Worm (Caenorhabditis elegans): ENCODE measurements around the gene T09A12.8.
A peak's percentile ranks its signal among the peaks of the same experiment; 100 is the strongest.

The T09A12.8 gene

DNA sequence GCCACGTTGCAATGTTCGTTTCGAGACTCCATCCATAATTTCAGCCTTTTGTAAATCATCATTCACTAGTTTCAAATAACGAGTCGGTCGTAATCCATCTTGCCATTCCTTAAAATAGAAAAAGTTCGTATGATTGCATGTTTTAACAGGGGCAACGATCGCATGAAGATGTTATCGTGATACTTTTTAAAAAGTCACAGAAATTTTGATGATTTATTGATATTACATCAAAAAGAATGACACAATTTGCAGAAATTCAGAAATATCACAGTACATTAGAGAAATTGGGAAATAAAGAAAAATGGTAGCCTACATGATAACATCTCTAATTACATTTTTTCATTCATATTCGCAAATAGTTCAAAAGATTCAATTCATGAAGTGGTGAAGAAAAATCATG is 29.8 kb upstream of the T09A12.8 start:
- TF ChIP-seq elt-1 (tag; optimal IDR thresholded peaks at IDR 0.05) (peak; percentile 66), nhr-67 (tag; optimal IDR thresholded peaks at IDR 0.05) (no peak), sea-2 (GFP tag; optimal IDR thresholded peaks at IDR 0.05) (no peak)

DNA sequence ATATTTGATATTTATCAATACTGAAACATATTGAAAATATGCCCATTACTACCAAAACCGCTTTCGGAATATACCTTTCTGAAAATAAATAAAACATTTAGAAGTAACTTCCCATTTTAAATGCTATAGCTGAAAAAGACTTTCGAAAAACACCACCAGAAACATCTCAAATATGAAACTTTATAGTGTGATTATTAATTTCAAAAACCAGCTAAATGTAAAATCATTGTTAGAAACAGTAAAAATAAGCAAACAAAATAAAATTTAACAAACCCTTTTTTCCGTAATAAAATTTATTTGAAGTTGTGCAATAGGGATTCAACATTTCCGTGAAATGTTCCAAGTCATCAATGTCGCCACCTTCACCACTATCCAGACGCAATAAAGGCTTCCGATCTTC is 24.5 kb upstream of the T09A12.8 start, which contains the start of the genes K07H8.5 and K07H8.8:
TSS of gene K07H8.5 (plus strand) at position 301 of the 400 bp plus-strand sequence.
TSS of gene K07H8.8 (minus strand) at position 389 of the 400 bp plus-strand sequence.
- TF ChIP-seq nhr-28 (tag; optimal IDR thresholded peaks at IDR 0.05) (no peak), ceh-16 (tag; optimal IDR thresholded peaks at IDR 0.05) (no peak), nhr-25 (tag; optimal IDR thresholded peaks at IDR 0.05) (no peak), nhr-11 (tag; optimal IDR thresholded peaks at IDR 0.05) (no peak), nhr-43 (tag; optimal IDR thresholded peaks at IDR 0.05; ENCODE audit: poor library complexity, severe bottlenecking) (no peak), ceh-28 (tag; optimal IDR thresholded peaks at IDR 0.05) (no peak), nhr-23 (tag; optimal IDR thresholded peaks at IDR 0.05) (no peak), mdl-1 (tag; optimal IDR thresholded peaks at IDR 0.05) (no peak), egl-5 (tag; optimal IDR thresholded peaks at IDR 0.05) (no peak), nhr-77 (tag; optimal IDR thresholded peaks at IDR 0.05) (no peak), aly-2 (tag; optimal IDR thresholded peaks at IDR 0.05) (no peak), jun-1 (tag; optimal IDR thresholded peaks at IDR 0.05) (no peak), unc-39 (tag; optimal IDR thresholded peaks at IDR 0.05) (no peak), nhr-12 (tag; optimal IDR thresholded peaks at IDR 0.05) (no peak), pha-4 (tag; optimal IDR thresholded peaks at IDR 0.05) (no peak)

DNA sequence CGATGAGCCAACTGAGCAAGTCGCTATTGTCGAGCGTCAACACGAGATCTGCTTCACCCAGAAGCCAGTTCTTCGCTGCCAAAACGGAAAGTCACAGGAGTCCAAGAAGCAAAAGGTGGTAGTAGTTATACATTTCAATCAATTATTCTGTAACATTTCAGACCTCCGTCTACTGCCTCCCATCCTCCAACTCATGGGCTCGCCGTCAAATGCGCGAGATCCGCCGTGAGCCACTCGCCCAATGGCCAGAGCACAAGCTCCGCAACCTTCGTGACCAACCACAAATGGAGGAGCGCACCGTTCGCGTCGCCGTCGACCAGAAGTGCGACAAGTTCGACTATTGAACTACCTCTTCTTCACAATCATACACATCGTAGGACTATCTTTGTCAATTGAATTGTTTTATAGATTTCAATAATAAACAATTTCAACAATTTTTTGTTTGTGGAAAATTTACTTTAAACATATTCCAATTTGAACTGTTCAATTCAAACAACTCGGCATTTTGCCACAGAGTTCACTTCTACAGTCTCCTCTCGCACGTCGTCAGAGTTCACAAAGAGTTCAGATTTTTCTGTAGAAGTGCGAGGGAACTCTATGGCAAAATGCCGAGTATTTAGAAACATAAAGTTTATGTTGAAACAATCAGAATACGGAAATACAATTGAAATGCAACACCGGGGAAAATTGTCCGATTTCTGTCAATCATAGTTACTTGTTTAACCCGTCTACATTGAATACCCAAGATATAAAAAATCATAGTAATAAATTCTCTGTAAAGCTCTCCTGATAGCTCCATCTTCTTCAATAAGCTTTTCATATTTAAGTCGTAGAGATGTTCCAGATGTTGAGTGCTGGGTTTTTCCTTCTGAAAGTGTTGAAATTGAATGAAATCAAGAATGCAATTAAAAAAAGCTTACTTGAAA is 22.8 kb upstream of the T09A12.8 start:
- TF ChIP-seq sea-2 (GFP tag; optimal IDR thresholded peaks at IDR 0.05) (no peak), nhr-28 (tag; optimal IDR thresholded peaks at IDR 0.05) (no peak), R02D3.7 (tag; optimal IDR thresholded peaks at IDR 0.05) (no peak), hmg-11 (tag; optimal IDR thresholded peaks at IDR 0.05) (no peak), nhr-67 (tag; optimal IDR thresholded peaks at IDR 0.05) (no peak), nhr-12 (tag; optimal IDR thresholded peaks at IDR 0.05) (no peak), pqm-1 (tag; optimal IDR thresholded peaks at IDR 0.05) (no peak), unc-62 (GFP tag; optimal IDR thresholded peaks at IDR 0.05) (no peak), fos-1 (tag; optimal IDR thresholded peaks at IDR 0.05) (no peak), fkh-10 (GFP tag; optimal IDR thresholded peaks at IDR 0.05) (no peak), mml-1 (tag; optimal IDR thresholded peaks at IDR 0.05) (no peak), ama-1 (optimal IDR thresholded peaks at IDR 0.05) (no peak), nhr-43 (tag; optimal IDR thresholded peaks at IDR 0.05; ENCODE audit: poor library complexity, severe bottlenecking) (no peak), snpc-4 (tag; optimal IDR thresholded peaks at IDR 0.05) (no peak), skn-1 (tag; optimal IDR thresholded peaks at IDR 0.05) (no peak)

DNA sequence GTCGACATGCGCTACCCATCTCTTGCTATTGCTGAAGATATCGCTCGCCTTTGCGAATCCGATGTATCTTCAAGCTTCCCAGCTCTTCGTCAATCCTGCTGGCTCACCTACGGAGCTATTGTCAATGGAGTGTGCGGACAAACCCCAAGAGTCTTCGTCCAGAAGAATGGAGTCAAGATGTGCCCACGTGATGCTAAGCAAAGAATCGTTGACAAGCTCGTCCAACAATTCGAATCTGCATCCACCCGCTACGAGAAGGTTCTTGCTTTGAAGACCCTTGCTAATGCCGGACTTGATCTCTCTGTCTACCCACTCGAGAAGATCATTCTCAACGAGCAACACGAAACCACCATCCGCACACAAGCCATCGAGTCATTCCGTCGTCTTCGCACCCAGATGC is 19.2 kb upstream of the T09A12.8 start:
- TF ChIP-seq nhr-25 (tag; optimal IDR thresholded peaks at IDR 0.05) (no peak), unc-39 (tag; optimal IDR thresholded peaks at IDR 0.05) (no peak), pqm-1 (tag; optimal IDR thresholded peaks at IDR 0.05) (no peak), lsy-12 (tag; optimal IDR thresholded peaks at IDR 0.05) (no peak), unc-62 (GFP tag; optimal IDR thresholded peaks at IDR 0.05) (no peak), elt-1 (tag; optimal IDR thresholded peaks at IDR 0.05) (no peak), mdl-1 (tag; optimal IDR thresholded peaks at IDR 0.05) (no peak), ztf-4 (tag; optimal IDR thresholded peaks at IDR 0.05) (no peak), hmg-11 (tag; optimal IDR thresholded peaks at IDR 0.05) (no peak), egl-27 (tag; optimal IDR thresholded peaks at IDR 0.05) (no peak)

DNA sequence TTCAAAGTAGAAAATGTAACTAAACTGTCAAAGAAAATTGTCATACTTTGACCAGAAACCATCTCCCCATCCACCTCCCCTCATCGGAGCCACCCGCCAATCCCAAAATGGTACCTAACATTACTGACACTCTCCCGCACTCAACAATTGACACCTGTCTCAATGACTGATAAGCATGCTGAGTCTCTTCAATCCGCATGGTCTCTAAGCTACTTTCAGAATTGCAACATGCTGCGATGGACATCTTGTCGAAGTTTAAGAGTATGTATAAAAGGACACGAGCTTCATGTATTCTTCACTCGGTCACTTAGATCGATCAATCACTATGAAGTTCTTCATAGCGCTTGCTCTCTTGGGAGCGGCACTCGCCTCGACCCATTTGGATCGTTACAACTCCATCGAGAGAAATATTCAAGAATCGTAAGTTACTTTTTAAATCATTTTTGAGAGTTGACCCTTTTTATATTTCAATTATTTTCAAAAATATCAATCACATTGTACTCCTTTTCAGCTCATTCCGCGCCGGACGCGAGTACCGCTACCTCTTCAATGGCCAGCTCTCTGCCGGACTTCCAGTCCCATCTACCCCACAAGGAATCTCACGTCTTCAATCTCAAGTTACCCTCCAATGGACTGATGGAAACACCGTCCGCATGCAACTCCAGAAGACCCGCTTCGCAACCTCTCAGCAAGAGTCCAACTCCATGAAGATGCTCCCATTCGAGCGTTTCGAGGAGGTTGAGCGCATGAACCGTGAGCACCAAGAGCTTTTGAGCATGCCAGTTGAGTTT is 17.5 kb upstream of the T09A12.8 start, which contains the start of gene vit-6:
TSS of gene vit-6 (plus strand) at position 310 of the 791 bp plus-strand sequence.
- TF ChIP-seq pha-4 (tag; optimal IDR thresholded peaks at IDR 0.05) (no peak), ceh-9 (tag; optimal IDR thresholded peaks at IDR 0.05) (no peak), lin-39 (tag; optimal IDR thresholded peaks at IDR 0.05) (no peak), ama-1 (optimal IDR thresholded peaks at IDR 0.05) (no peak), nhr-67 (tag; optimal IDR thresholded peaks at IDR 0.05) (no peak), tbx-2 (tag; optimal IDR thresholded peaks at IDR 0.05) (no peak), nhr-43 (tag; optimal IDR thresholded peaks at IDR 0.05; ENCODE audit: poor library complexity, severe bottlenecking) (no peak), ceh-82 (tag; optimal IDR thresholded peaks at IDR 0.05) (no peak)
